Worm (Caenorhabditis elegans) whole organism, young adult: Measurements from ENCODE around the gene peli-1.
"Not testable (repeated sequence)": the region's sequence is repeated elsewhere in the genome, so short reads cannot be mapped to it uniquely, and the experiment has no call there.

Source experiments
- B0261.1 ChIP-seq: sonication (generic microtip); optimal IDR thresholded peaks from 2 replicates; lab custom pipeline; 2016; ENCODE audit warnings: mild to moderate bottlenecking, missing genetic modification characterization, moderate library complexity, missing compliant biosample characterization
- B0336.3 ChIP-seq: fragments of 200-800 bp; sonication (Bioruptor generic); IDR thresholded peaks from 2 replicates; pipeline ENCODE4 v1.3.6; 2022; ENCODE audit warnings: missing genetic modification characterization, missing compliant biosample characterization
- D2030.7 ChIP-seq: fragments of 200-800 bp; sonication (Bioruptor generic); IDR thresholded peaks from 2 replicates; pipeline ENCODE4 v1.3.6; 2022; ENCODE audit warnings: missing genetic modification reagents, missing genetic modification characterization, missing compliant biosample characterization
- F10E7.11 ChIP-seq: sonication (generic microtip); optimal IDR thresholded peaks from 2 replicates; lab custom pipeline; 2017; ENCODE audit warnings: mild to moderate bottlenecking, missing genetic modification characterization, moderate library complexity, missing compliant biosample characterization
- F33H1.4 ChIP-seq: fragments of 200-800 bp; sonication (Bioruptor generic); IDR thresholded peaks from 2 replicates; pipeline ENCODE4 v1.3.6; 2022; ENCODE audit warnings: missing genetic modification reagents, missing genetic modification characterization, missing compliant biosample characterization
- F37B4.10 ChIP-seq: fragments of 200-800 bp; sonication (Bioruptor generic); IDR thresholded peaks from 2 replicates; pipeline ENCODE4 v1.3.6; 2022; ENCODE audit warnings: missing genetic modification characterization, missing compliant biosample characterization
- F39B2.1 ChIP-seq: fragments of 200-800 bp; sonication (Bioruptor generic); IDR thresholded peaks from 2 replicates; pipeline ENCODE4 v1.3.6; 2022; ENCODE audit warnings: missing genetic modification reagents, missing genetic modification characterization, missing compliant biosample characterization
- F49E8.2 ChIP-seq: sonication (generic microtip); optimal IDR thresholded peaks from 3 replicates; lab custom pipeline; 2017; ENCODE audit warnings: missing genetic modification characterization, mild to moderate bottlenecking, missing compliant biosample characterization, antibody characterized with exemption, moderate library complexity; ENCODE audit not compliant: insufficient read depth
- F55B11.4 ChIP-seq: sonication (generic microtip); optimal IDR thresholded peaks from 2 replicates; lab custom pipeline; 2016; ENCODE audit warnings: missing compliant biosample characterization, missing genetic modification characterization, borderline replicate concordance; ENCODE audit not compliant: insufficient read depth
- F57A8.1 ChIP-seq: fragments of 200-800 bp; sonication (Bioruptor generic); optimal IDR thresholded peaks from 2 replicates; lab custom pipeline; 2018; ENCODE audit warnings: mild to moderate bottlenecking, missing genetic modification characterization, moderate library complexity, missing compliant biosample characterization
- Y56A3A.18 ChIP-seq: fragments of 200-800 bp; sonication (Bioruptor generic); IDR thresholded peaks from 2 replicates; pipeline ENCODE4 v1.3.6; 2022; ENCODE audit warnings: missing genetic modification reagents, missing genetic modification characterization, missing compliant biosample characterization
- akir-1 ChIP-seq: fragments of 200-800 bp; sonication (Bioruptor generic); optimal IDR thresholded peaks from 2 replicates; lab custom pipeline; 2018; ENCODE audit warnings: mild to moderate bottlenecking, missing genetic modification characterization, moderate library complexity, missing compliant biosample characterization
- ama-1 ChIP-seq, 3 experiments: fragments of 150-350 bp in 1 of 3; sonication (generic microtip) in 2 of 3; optimal IDR thresholded peaks; 2 replicates each; lab custom pipeline; 2014 to 2018; ENCODE audit warnings: missing biosample characterization in 2 of 3, missing genetic modification characterization in 2 of 3, missing genetic modification reagents in 2 of 3
- aptf-3 ChIP-seq: fragments of 200-800 bp; sonication (Bioruptor generic); IDR thresholded peaks from 2 replicates; pipeline ENCODE4 v1.3.6; 2022; ENCODE audit warnings: missing genetic modification characterization, missing compliant biosample characterization
- attf-3 ChIP-seq: fragments of 200-800 bp; sonication (Bioruptor generic); conservative IDR thresholded peaks from 2 replicates; pipeline ENCODE4 v1.3.6; 2022; ENCODE audit warnings: missing genetic modification reagents, missing genetic modification characterization, missing compliant biosample characterization
- bed-1 ChIP-seq: fragments of 200-800 bp; sonication (Bioruptor generic); IDR thresholded peaks from 2 replicates; pipeline ENCODE4 v1.3.6; 2022; ENCODE audit warnings: missing genetic modification reagents, missing genetic modification characterization, missing compliant biosample characterization
- ccch-3 ChIP-seq: fragments of 200-800 bp; sonication (Bioruptor generic); optimal IDR thresholded peaks from 2 replicates; lab custom pipeline; 2018; ENCODE audit warnings: mild to moderate bottlenecking, missing genetic modification characterization, missing compliant biosample characterization
- cebp-1 ChIP-seq, 2 experiments: fragments of 200-800 bp in 1 of 2; sonication (Bioruptor generic) in 1 of 2; sonication (generic microtip) in 1 of 2; IDR thresholded peaks in 1 of 2; optimal IDR thresholded peaks in 1 of 2; 2 replicates each; pipeline versions ENCODE4 v1.3.6 to Lab custom; 2017 to 2022; ENCODE audit warnings: missing compliant biosample characterization in 2 of 2, missing genetic modification characterization in 2 of 2, mild to moderate bottlenecking in 1 of 2, missing genetic modification reagents in 1 of 2, moderate library complexity in 1 of 2
- cebp-2 ChIP-seq: fragments of 200-800 bp; sonication (Bioruptor generic); IDR thresholded peaks from 2 replicates; pipeline ENCODE4 v1.3.6; 2022; ENCODE audit warnings: missing genetic modification characterization, missing compliant biosample characterization
- ceh-91 ChIP-seq: fragments of 200-800 bp; sonication (Bioruptor generic); IDR thresholded peaks from 2 replicates; pipeline ENCODE4 v1.3.6; 2022; ENCODE audit warnings: missing genetic modification reagents, missing genetic modification characterization, missing compliant biosample characterization
- efl-1 ChIP-seq: fragments of 150-350 bp; optimal IDR thresholded peaks from 2 replicates; lab custom pipeline; 2014; ENCODE audit warnings: missing biosample characterization, missing genetic modification reagents, missing genetic modification characterization
- egl-18 ChIP-seq: fragments of 200-800 bp; sonication (Bioruptor generic); IDR thresholded peaks from 2 replicates; pipeline ENCODE4 v1.3.6; 2022; ENCODE audit warnings: missing genetic modification reagents, missing genetic modification characterization, missing compliant biosample characterization
- ets-4 ChIP-seq: fragments of 200-800 bp; sonication (Bioruptor generic); optimal IDR thresholded peaks from 2 replicates; lab custom pipeline; 2018; ENCODE audit warnings: mild to moderate bottlenecking, missing genetic modification characterization, missing compliant biosample characterization
- hsf-1 ChIP-seq: fragments of 200-800 bp; sonication (Bioruptor generic); IDR thresholded peaks from 2 replicates; pipeline ENCODE4 v1.3.6; 2022; ENCODE audit warnings: missing genetic modification reagents, missing genetic modification characterization, missing compliant biosample characterization
- let-526 ChIP-seq: fragments of 200-800 bp; sonication (Bioruptor generic); IDR thresholded peaks from 2 replicates; pipeline ENCODE4 v1.3.6; 2022; ENCODE audit warnings: missing genetic modification reagents, missing genetic modification characterization, missing compliant biosample characterization
- lin-54 ChIP-seq: fragments of 200-800 bp; sonication (Bioruptor generic); optimal IDR thresholded peaks from 2 replicates; lab custom pipeline; 2018; ENCODE audit warnings: mild to moderate bottlenecking, missing genetic modification characterization, missing compliant biosample characterization
- lsl-1 ChIP-seq: fragments of 200-800 bp; sonication (Bioruptor generic); optimal IDR thresholded peaks from 2 replicates; lab custom pipeline; 2018; ENCODE audit warnings: mild to moderate bottlenecking, missing genetic modification characterization, moderate library complexity, missing compliant biosample characterization
- lsy-27 ChIP-seq: sonication (generic microtip); optimal IDR thresholded peaks from 2 replicates; lab custom pipeline; 2017; ENCODE audit warnings: missing genetic modification characterization, mild to moderate bottlenecking, missing compliant biosample characterization, antibody characterized with exemption, missing genotype, borderline replicate concordance; ENCODE audit not compliant: insufficient read depth
- madf-6 ChIP-seq: fragments of 200-800 bp; sonication (Bioruptor generic); IDR thresholded peaks from 2 replicates; pipeline ENCODE4 v1.3.6; 2022; ENCODE audit warnings: missing genetic modification reagents, missing genetic modification characterization, missing compliant biosample characterization
- madf-8 ChIP-seq: fragments of 200-800 bp; sonication (Bioruptor generic); conservative IDR thresholded peaks from 2 replicates; pipeline ENCODE4 v1.3.6; 2022; ENCODE audit warnings: missing genetic modification reagents, missing genetic modification characterization, missing compliant biosample characterization
- mel-28 ChIP-seq: sonication (generic microtip); optimal IDR thresholded peaks from 2 replicates; lab custom pipeline; 2016; ENCODE audit warnings: borderline replicate concordance, mild to moderate bottlenecking, missing genetic modification characterization, missing compliant biosample characterization
- nhr-80 ChIP-seq: sonication (generic microtip); optimal IDR thresholded peaks from 2 replicates; lab custom pipeline; 2016; ENCODE audit warnings: missing genetic modification characterization, missing compliant biosample characterization
- snpc-1.3 ChIP-seq: sonication (generic microtip); optimal IDR thresholded peaks from 2 replicates; lab custom pipeline; 2017; ENCODE audit warnings: missing genetic modification characterization, mild to moderate bottlenecking, missing compliant biosample characterization, antibody characterized with exemption, moderate library complexity, missing genotype, missing genetic modification reagents; ENCODE audit not compliant: insufficient read depth
- unc-130 ChIP-seq: sonication (generic microtip); optimal IDR thresholded peaks from 2 replicates; lab custom pipeline; 2016; ENCODE audit warnings: missing genetic modification reagents, missing genetic modification characterization, missing compliant biosample characterization
- unc-62 ChIP-seq: fragments of 150-350 bp; optimal IDR thresholded peaks from 2 replicates; lab custom pipeline; 2014; ENCODE audit warnings: missing biosample characterization, missing genetic modification reagents, missing genetic modification characterization
- xnd-1 ChIP-seq: sonication (generic microtip); optimal IDR thresholded peaks from 2 replicates; lab custom pipeline; 2016; ENCODE audit warnings: missing genotype, missing genetic modification reagents, missing genetic modification characterization, missing compliant biosample characterization
- ztf-18 ChIP-seq: sonication (generic microtip); optimal IDR thresholded peaks from 2 replicates; lab custom pipeline; 2016; ENCODE audit warnings: missing genotype, mild to moderate bottlenecking, missing genetic modification characterization, missing compliant biosample characterization

Gene peli-1

DNA sequence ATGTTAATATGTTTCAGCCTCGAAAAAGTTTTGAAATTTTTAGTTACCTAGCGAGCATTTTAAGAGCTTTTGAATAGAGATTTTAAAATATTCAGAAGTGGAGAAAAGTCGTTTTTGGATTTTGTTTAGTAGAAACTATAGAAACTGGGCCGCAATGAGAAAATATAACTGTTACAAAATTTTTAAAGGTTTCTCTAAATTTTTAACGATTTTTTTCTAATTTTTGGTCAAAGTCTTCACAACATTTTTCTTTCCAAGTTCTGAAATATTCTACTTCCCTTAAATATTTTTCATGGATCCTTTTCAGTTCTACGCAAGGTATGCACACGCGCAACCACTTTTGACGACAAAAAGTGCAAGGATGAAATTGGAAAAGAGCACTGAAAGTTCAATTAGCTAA, at the start of gene peli-1:
peli-1 (plus strand) TSS at position 301 of the 400 bp plus-strand sequence.
- TF ChIP-seq lsl-1 (GFP tag; lab: Kevin White, UChicago) (no peak), F49E8.2 (tag; lab: Kevin White, UChicago) (no peak), ama-1 (optimal IDR thresholded peaks at IDR 0.05; lab: Kevin White, UChicago) (no peak), ama-1 (GFP tag; optimal IDR thresholded peaks at IDR 0.05; lab: Kevin White, UChicago) (no peak), attf-3 (no peak), lsy-27 (tag; lab: Kevin White, UChicago) (no peak), lin-54 (GFP tag; lab: Kevin White, UChicago) (no peak), unc-62 (GFP tag; lab: Kevin White, UChicago) (no peak)

DNA sequence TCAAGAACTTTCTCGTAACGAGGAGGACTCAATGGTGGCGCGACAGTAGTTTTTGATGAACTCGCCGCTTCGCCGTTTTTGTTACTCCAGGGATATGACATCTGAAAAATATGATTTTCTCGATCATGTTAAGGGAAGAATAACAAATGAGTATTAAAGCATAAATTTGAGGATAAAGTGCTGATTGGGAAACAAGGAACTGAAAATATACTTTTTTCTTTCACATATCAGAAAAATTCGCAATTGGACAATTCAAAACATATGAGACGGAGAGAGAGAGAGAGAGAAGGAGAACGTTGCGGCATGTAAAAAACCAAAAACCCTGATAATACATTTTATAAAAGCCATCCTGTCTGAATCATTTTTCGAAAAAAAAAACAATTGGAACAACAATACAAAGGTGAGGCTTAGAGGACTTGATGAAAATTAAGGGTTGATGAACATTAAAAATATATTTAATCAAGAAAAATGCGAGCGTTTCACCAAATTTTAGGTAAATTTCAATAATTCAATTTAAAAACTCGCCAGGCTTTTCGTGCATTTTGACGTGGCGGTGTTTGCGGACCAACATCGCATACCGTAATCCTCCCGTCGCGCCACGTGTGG, 44.9 kb upstream of the peli-1 start, which contains the start of the genes mut-14 and C14C11.2:
mut-14 (minus strand) TSS at position 101 of the 606 bp plus-strand sequence.
C14C11.2 (plus strand) TSS at position 556 of the 606 bp plus-strand sequence.
- TF ChIP-seq lsl-1 (GFP tag; lab: Kevin White, UChicago): peak; percentile 66
- TF ChIP-seq D2030.7 (GFP tag; lab: Robert Waterston, UW): peak; percentile 33; the same call in 1 of the 2 replicates
- TF ChIP-seq ceh-91: no peak
- no peak for TF ChIP-seq hsf-1
- TF ChIP-seq madf-8 (GFP tag; lab: Robert Waterston, UW): no peak
- no peak for TF ChIP-seq nhr-80 (tag; lab: Kevin White, UChicago)
- TF ChIP-seq F33H1.4: peak; percentile 39
- TF ChIP-seq, all 124 proteins: peak for 3

DNA sequence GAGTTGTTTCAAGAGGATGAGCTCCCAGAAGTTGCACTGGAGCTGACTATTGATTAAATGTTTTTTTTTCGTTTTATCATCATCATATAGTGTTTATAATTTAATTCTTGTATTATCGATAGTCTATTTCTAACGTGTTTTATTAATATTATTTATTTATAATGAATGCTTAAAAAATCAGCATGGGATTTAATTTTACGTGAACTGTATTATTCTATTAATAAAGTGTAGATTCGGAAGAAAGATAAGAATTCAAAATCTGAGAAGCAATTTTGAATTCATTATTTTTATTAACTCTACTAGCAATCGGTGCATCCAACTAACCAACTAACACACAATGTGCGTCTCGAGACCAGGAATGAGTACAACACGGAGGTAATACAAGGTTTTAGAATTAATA, 42.3 kb upstream of the peli-1 start, which contains the start of gene C14C11.1:
C14C11.1 (plus strand) TSS at position 301 of the 400 bp plus-strand sequence.
- not testable (repeated sequence) for TF ChIP-seq F55B11.4 (tag; lab: Kevin White, UChicago); F10E7.11 (tag; lab: Kevin White, UChicago); let-526 (GFP tag; lab: Robert Waterston, UW)

DNA sequence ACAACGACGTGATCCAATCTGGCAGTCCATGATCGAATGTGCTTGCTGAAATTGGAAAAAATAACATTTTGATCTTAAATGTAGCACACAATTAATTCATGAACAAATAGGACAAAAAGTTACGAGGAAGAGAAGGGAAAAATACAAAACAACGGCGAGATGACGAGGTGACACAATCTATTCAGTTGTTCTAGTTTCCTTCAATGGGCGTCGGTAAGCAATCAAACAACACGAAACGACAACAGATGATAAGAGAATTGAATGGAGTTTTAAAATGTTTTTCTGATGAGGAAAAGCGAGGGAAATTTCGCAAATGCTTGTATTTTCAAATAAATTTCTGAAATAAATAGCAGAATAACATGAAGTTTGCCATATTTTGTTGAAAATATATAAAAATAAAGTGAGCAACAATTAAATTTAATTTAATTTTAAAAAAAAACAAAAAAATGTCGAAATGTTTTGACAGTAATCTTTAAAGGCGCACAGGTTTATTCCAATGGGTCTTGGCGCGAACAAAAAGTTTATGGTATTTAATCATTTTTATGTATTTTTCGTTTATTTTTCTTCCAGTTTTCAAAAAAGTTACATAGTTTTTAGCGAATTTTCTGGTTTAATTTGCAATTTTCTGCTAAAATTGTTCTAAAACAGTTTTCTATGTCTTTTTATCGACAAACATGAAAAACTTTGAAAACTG, 39.4 kb upstream of the peli-1 start, which contains the start of gene C14C11.7:
C14C11.7 (minus strand) TSS at position 51 of the 694 bp plus-strand sequence.
- no peak for TF ChIP-seq B0336.3 (GFP tag; lab: Robert Waterston, UW)
- TF ChIP-seq akir-1 (GFP tag; lab: Kevin White, UChicago): no peak
- peak; percentile 82 for TF ChIP-seq madf-6
- peak; percentile 63 for TF ChIP-seq xnd-1 (tag; lab: Kevin White, UChicago)
- peak; percentile 35; the same call in 1 of the 2 replicates for TF ChIP-seq madf-8 (GFP tag; lab: Robert Waterston, UW)
- TF ChIP-seq let-526 (GFP tag; lab: Robert Waterston, UW): no peak
- no peak for TF ChIP-seq ccch-3 (GFP tag; lab: Kevin White, UChicago)
- TF ChIP-seq aptf-3 (GFP tag; lab: Robert Waterston, UW): no peak
- peak; percentile 50 for TF ChIP-seq efl-1 (GFP tag; lab: Kevin White, UChicago)
- no peak for TF ChIP-seq bed-1 (GFP tag; lab: Robert Waterston, UW)
- no peak for TF ChIP-seq cebp-1 (GFP tag; IDR thresholded peaks at IDR 0.05; lab: Robert Waterston, UW)
- TF ChIP-seq cebp-1 (tag; optimal IDR thresholded peaks at IDR 0.05; lab: Kevin White, UChicago): no peak
- TF ChIP-seq F33H1.4: peak; percentile 81
- no peak for TF ChIP-seq ztf-18 (tag; lab: Kevin White, UChicago)
- TF ChIP-seq lsl-1 (GFP tag; lab: Kevin White, UChicago): peak; percentile 83

DNA sequence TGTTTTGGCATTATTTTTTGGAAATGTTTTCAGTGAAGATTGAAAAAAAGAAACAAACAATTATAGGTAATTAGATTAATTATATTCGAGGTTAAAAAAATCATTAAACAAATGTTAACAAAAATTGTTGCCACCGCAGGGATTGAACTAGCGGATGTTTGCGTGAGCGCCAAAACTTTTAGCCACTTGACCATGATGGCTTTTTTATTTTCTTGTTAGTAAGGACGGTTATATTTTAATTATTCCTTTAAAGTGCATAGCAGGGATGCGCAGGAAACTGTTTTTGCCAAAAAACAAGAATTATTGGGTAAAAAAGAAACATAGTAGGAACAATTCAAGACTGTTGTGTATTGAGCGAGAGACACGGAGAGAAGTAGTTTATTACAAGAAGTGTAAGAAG, 38.3 kb upstream of the peli-1 start:
- TF ChIP-seq cebp-2 (peak; percentile 94), ets-4 (no peak), B0336.3 (GFP tag; lab: Robert Waterston, UW) (peak; percentile 87), egl-18 (GFP tag; lab: Robert Waterston, UW) (no peak), F37B4.10 (GFP tag; lab: Robert Waterston, UW) (no peak), unc-130 (GFP tag; lab: Kevin White, UChicago) (no peak), B0261.1 (tag; lab: Kevin White, UChicago) (peak; percentile 70), F57A8.1 (GFP tag; lab: Kevin White, UChicago) (no peak), xnd-1 (tag; lab: Kevin White, UChicago) (peak; percentile 52), Y56A3A.18 (GFP tag; lab: Robert Waterston, UW) (peak; percentile 60; the same call in 1 of the 2 replicates), mel-28 (no peak), F39B2.1 (GFP tag; lab: Robert Waterston, UW) (0 out of 2 replicates have a peak, but pooled peaks have one; percentile 64), snpc-1.3 (tag; lab: Kevin White, UChicago) (peak; percentile 38)
